Worm (Caenorhabditis elegans) whole organism, late embryonic: ENCODE data around the gene ZK105.11.

Experiments
- K02D7.2 ChIP-seq: sonication (generic microtip); optimal IDR thresholded peaks from 2 replicates; lab custom pipeline; 2017; ENCODE audit warnings: mild to moderate bottlenecking, missing genetic modification characterization, missing compliant biosample characterization
- ama-1 ChIP-seq: fragments of 150-350 bp; optimal IDR thresholded peaks from 2 replicates; lab custom pipeline; 2014
- lin-11 ChIP-seq: fragments of 200-800 bp; sonication (Bioruptor generic); optimal IDR thresholded peaks from 2 replicates; lab custom pipeline; 2018; ENCODE audit warnings: mild to moderate bottlenecking, missing genetic modification characterization, missing compliant biosample characterization
- nhr-11 ChIP-seq: fragments of 150-350 bp; optimal IDR thresholded peaks from 2 replicates; lab custom pipeline; 2014; ENCODE audit warnings: missing biosample characterization, missing genetic modification characterization
- npax-4 ChIP-seq: sonication (generic microtip); optimal IDR thresholded peaks from 2 replicates; lab custom pipeline; 2016; ENCODE audit warnings: missing genetic modification characterization, missing compliant biosample characterization
- pqm-1 ChIP-seq: sonication (generic microtip); optimal IDR thresholded peaks from 2 replicates; lab custom pipeline; 2016; ENCODE audit warnings: missing genetic modification characterization, missing compliant biosample characterization

ce11 chrV:7744068-7744467 is 35.6 kb upstream of the ZK105.11 start:
- TF ChIP-seq lin-11 (tag; lab: Kevin White, UChicago): no peak
- no peak for TF ChIP-seq K02D7.2 (tag; lab: Kevin White, UChicago)
- TF ChIP-seq pqm-1 (tag; lab: Kevin White, UChicago): no peak
- no peak for TF ChIP-seq ama-1 (lab: Kevin White, UChicago)
- no peak for TF ChIP-seq nhr-11
- TF ChIP-seq npax-4: no peak
